Fruit fly (Drosophila melanogaster): Measurements from ENCODE around the gene CG5885.

Gene CG5885

DNA sequence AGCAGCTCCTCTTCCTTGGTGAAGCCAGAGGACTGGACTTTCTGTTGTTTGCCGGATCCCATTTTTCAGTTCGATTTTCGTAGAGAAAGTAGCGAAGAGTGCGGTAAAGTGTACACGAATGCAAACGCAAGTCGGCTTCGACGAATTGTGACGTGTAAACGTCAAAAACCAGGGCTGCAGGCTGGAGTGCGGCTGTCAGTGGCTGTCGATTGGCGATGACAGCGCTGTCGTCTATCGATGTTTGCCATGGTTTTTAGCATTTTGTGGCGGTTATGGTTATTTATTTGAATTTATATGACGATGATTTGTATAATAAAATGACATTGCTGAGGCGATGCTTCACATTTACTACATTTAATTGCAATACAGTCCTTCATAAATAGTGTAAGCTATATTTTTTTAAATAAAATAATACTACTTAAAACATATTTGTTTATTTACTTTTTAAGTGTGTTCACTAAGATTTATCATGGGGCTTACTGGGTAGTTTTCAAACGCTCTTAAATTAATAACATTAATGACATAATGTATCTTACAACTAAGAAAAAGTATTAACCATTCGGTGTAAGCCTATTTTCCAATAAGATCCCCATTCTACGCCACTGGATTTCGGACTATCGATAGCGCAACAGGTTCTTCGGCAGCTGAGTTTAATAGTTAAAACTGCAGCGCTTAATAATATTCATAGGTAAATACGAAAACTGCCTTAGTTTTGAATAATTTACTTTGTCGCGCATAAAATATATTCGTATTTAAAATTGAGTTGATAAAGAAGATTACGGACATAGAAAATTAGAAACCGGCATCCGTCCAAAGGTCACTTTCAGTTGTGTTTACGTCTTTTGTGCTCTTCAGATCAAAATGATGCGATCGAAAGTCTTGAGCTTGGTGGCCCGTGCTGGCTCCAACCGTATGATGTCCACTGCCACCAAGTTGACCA lies at the start of gene CG5885, which contains the start of gene CG4598 (continued):
- TF ChIP-seq CG14965 (GFP tag; optimal IDR thresholded peaks at IDR 0.05; ENCODE audit: borderline replicate concordance) (no peak), CG31388 (GFP tag; optimal IDR thresholded peaks at IDR 0.05) (no peak), CG14441 (GFP tag; IDR thresholded peaks at IDR 0.05) (no peak), BEAF-32 (GFP tag; optimal IDR thresholded peaks at IDR 0.05) (peak; percentile 82), dpn (GFP tag; optimal IDR thresholded peaks at IDR 0.05) (peak; percentile 38 to 74), CG14710 (tag; optimal IDR thresholded peaks at IDR 0.05) (peak; percentile 64), NC2β (GFP tag; optimal IDR thresholded peaks at IDR 0.05) (peak; percentile 44), kay (GFP tag; optimal IDR thresholded peaks at IDR 0.05) (peak; percentile 80), pita (GFP tag; optimal IDR thresholded peaks at IDR 0.05) (no peak), sd (tag; optimal IDR thresholded peaks at IDR 0.05) (peak; percentile 15), her (GFP tag; optimal IDR thresholded peaks at IDR 0.05) (no peak), H15 (GFP tag; IDR thresholded peaks at IDR 0.05) (peak; percentile 41; the same call in 2 of the 3 replicates), chinmo (GFP tag; IDR thresholded peaks at IDR 0.05; ENCODE audit: partially characterized antibody) (peak; percentile 83; the same call in 2 of the 4 replicates), wdn (GFP tag; IDR thresholded peaks at IDR 0.05) (no peak), CG7786 (GFP tag; optimal IDR thresholded peaks at IDR 0.05) (peak; percentile 41), CG15011 (GFP tag; optimal IDR thresholded peaks at IDR 0.05) (peak; percentile 18), fd102C (GFP tag; optimal IDR thresholded peaks at IDR 0.05) (no peak), CG33213 (GFP tag; optimal IDR thresholded peaks at IDR 0.05) (no peak), CG1529 (GFP tag; optimal IDR thresholded peaks at IDR 0.05) (peak; percentile 49), CG12659 (GFP tag; optimal IDR thresholded peaks at IDR 0.05) (peak; percentile 78), CG8089 (GFP tag; optimal IDR thresholded peaks at IDR 0.05) (no peak), CG17829 (tag; optimal IDR thresholded peaks at IDR 0.05) (peak; percentile 56), CoRest (tag; optimal IDR thresholded peaks at IDR 0.05) (peak; percentile 79), fd3F (GFP tag; optimal IDR thresholded peaks at IDR 0.05) (peak; percentile 66), CG2116 (GFP tag; optimal IDR thresholded peaks at IDR 0.05) (peak; percentile 90), p53 (GFP tag; optimal IDR thresholded peaks at IDR 0.05) (no peak), Dp (GFP tag; optimal IDR thresholded peaks at IDR 0.05) (peak; percentile 88), insv (GFP tag; optimal IDR thresholded peaks at IDR 0.05) (peak in 1 of 2 experiments; percentile 82), grau (tag; optimal IDR thresholded peaks at IDR 0.05) (peak; percentile 75), CG5245 (GFP tag; optimal IDR thresholded peaks at IDR 0.05) (no peak), Xrp1 (GFP tag; IDR thresholded peaks at IDR 0.05) (peak; percentile 58), Hey (tag; optimal IDR thresholded peaks at IDR 0.05) (no peak), CG4854 (GFP tag; optimal IDR thresholded peaks at IDR 0.05) (no peak), CG3163 (GFP tag; optimal IDR thresholded peaks at IDR 0.05) (no peak), CG10462 (GFP tag; optimal IDR thresholded peaks at IDR 0.05) (peak; percentile 57), gce (GFP tag; IDR thresholded peaks at IDR 0.05) (no peak), CG16813 (GFP tag; IDR thresholded peaks at IDR 0.05; ENCODE audit: partially characterized antibody) (peak; percentile 83), Elba2 (GFP tag; optimal IDR thresholded peaks at IDR 0.05) (no peak), Stat92E (GFP tag; optimal IDR thresholded peaks at IDR 0.05) (peak in 1 of 3 experiments; percentile 52), chn (GFP tag; optimal IDR thresholded peaks at IDR 0.05) (peak; percentile 54), CG32772 (GFP tag; IDR thresholded peaks at IDR 0.05) (peak; percentile 28; the same call in 1 of the 2 replicates), CG12391 (tag; optimal IDR thresholded peaks at IDR 0.05) (peak; percentile 82), lov (optimal IDR thresholded peaks at IDR 0.05) (no peak), lov (GFP tag; IDR thresholded peaks at IDR 0.05) (no peak), Sry-δ (GFP tag; optimal IDR thresholded peaks at IDR 0.05) (peak; percentile 82), CG13424 (tag; optimal IDR thresholded peaks at IDR 0.05) (peak; percentile 78), peb (GFP tag; IDR thresholded peaks at IDR 0.05) (no peak), btn (GFP tag; optimal IDR thresholded peaks at IDR 0.05) (no peak)
